Worm (Caenorhabditis elegans): Measurements from ENCODE around the gene T07G12.2.
A peak's percentile ranks its signal among the peaks of the same experiment; 100 is the strongest.

- TF ChIP-seq ama-1 (optimal IDR thresholded peaks at IDR 0.05) (no peak), daf-16 (GFP tag; optimal IDR thresholded peaks at IDR 0.05) (no peak), daf-16 (tag; optimal IDR thresholded peaks at IDR 0.05) (no peak), nhr-28 (tag; optimal IDR thresholded peaks at IDR 0.05) (no peak), set-16 (GFP tag; IDR thresholded peaks at IDR 0.05) (no peak), ZK546.5 (tag; optimal IDR thresholded peaks at IDR 0.05) (no peak), ceh-82 (tag; optimal IDR thresholded peaks at IDR 0.05) (no peak), lir-3 (tag; optimal IDR thresholded peaks at IDR 0.05) (no peak), aha-1 (tag) (peak; percentile 58), nhr-237 (tag; optimal IDR thresholded peaks at IDR 0.05) (no peak), Y75B8A.6 (GFP tag; IDR thresholded peaks at IDR 0.05) (no peak), nhr-11 (tag; optimal IDR thresholded peaks at IDR 0.05) (no peak), ceh-62 (tag; optimal IDR thresholded peaks at IDR 0.05) (no peak), fkh-10 (GFP tag; optimal IDR thresholded peaks at IDR 0.05) (no peak)
Observed at ce11 chrIV:10498401-10498800, 32.1 kb upstream of the T07G12.2 start.
